Worm (Caenorhabditis elegans) whole organism, L2 larva: ENCODE results near the gene srh-192.

ENCODE experiments used
- C34F6.9 ChIP-seq: fragments of 150-350 bp; optimal IDR thresholded peaks from 2 replicates; lab custom pipeline; 2014; ENCODE audit warnings: missing biosample characterization, missing genetic modification characterization
- F13H6.1 ChIP-seq: sonication (generic microtip); optimal IDR thresholded peaks from 2 replicates; lab custom pipeline; 2016; ENCODE audit warnings: missing genetic modification characterization, missing compliant biosample characterization
- Y55F3AM.14 ChIP-seq: fragments of 200-800 bp; sonication (Bioruptor generic); optimal IDR thresholded peaks from 2 replicates; lab custom pipeline; 2018; ENCODE audit warnings: mild to moderate bottlenecking, missing genetic modification characterization, missing compliant biosample characterization
- ama-1 ChIP-seq: fragments of 150-350 bp; optimal IDR thresholded peaks from 2 replicates; lab custom pipeline; 2018; ENCODE audit warnings: inconsistent platforms
- ceh-16 ChIP-seq: fragments of 150-350 bp; optimal IDR thresholded peaks from 2 replicates; lab custom pipeline; 2014; ENCODE audit warnings: missing biosample characterization, missing genetic modification characterization
- ceh-82 ChIP-seq: fragments of 150-350 bp; optimal IDR thresholded peaks from 2 replicates; lab custom pipeline; 2014; ENCODE audit warnings: missing biosample characterization, missing genetic modification characterization
- lin-13 ChIP-seq: fragments of 150-350 bp; optimal IDR thresholded peaks from 2 replicates; lab custom pipeline; 2014; ENCODE audit warnings: missing biosample characterization, missing genetic modification reagents, missing genetic modification characterization
- lin-39 ChIP-seq: fragments of 150-350 bp; optimal IDR thresholded peaks from 2 replicates; lab custom pipeline; 2014; ENCODE audit warnings: missing biosample characterization, missing genetic modification reagents, missing genetic modification characterization
- mdl-1 ChIP-seq, 2 experiments: fragments of 150-350 bp in 1 of 2; sonication (generic microtip) in 1 of 2; optimal IDR thresholded peaks; 2 replicates each; lab custom pipeline; 2017; ENCODE audit warnings: missing biosample characterization in 2 of 2, missing genetic modification characterization in 2 of 2
- nhr-12 ChIP-seq: fragments of 150-350 bp; optimal IDR thresholded peaks from 2 replicates; lab custom pipeline; 2014; ENCODE audit warnings: missing biosample characterization, missing genetic modification characterization
- peb-1 ChIP-seq: fragments of 150-350 bp; optimal IDR thresholded peaks from 2 replicates; lab custom pipeline; 2014; ENCODE audit warnings: missing biosample characterization, missing genetic modification characterization
- snpc-4 ChIP-seq: fragments of 150-350 bp; optimal IDR thresholded peaks from 2 replicates; lab custom pipeline; 2014; ENCODE audit warnings: missing biosample characterization, missing genetic modification characterization
- unc-55 ChIP-seq: fragments of 150-350 bp; sonication (generic microtip); optimal IDR thresholded peaks from 3 replicates; lab custom pipeline; 2014; ENCODE audit warnings: missing biosample characterization, missing genetic modification reagents, missing genetic modification characterization
- unc-62 ChIP-seq: fragments of 150-350 bp; optimal IDR thresholded peaks from 2 replicates; lab custom pipeline; 2014; ENCODE audit warnings: missing biosample characterization, missing genetic modification reagents, missing genetic modification characterization

ce11 chrV:4364517-4364916 is 49.6 kb upstream of the srh-192 start, which contains the start of gene grl-13:
- no peak for TF ChIP-seq unc-62
- no peak for TF ChIP-seq F13H6.1 (tag; lab: Kevin White, UChicago)
- no peak for TF ChIP-seq ama-1 (lab: Kevin White, UChicago)
- no peak for TF ChIP-seq lin-13
- TF ChIP-seq Y55F3AM.14 (GFP tag; lab: Kevin White, UChicago) = no peak
- TF ChIP-seq snpc-4 = no peak
- TF ChIP-seq ceh-82 (tag; lab: Kevin White, UChicago) = no peak
- no peak for TF ChIP-seq peb-1 (tag; lab: Kevin White, UChicago)
- no peak for TF ChIP-seq nhr-12 (tag; lab: Kevin White, UChicago)
- no peak for TF ChIP-seq lin-39
- TF ChIP-seq mdl-1 (tag; optimal IDR thresholded peaks at IDR 0.05; lab: Kevin White, UChicago) = no peak
- no peak for TF ChIP-seq C34F6.9 (tag; lab: Kevin White, UChicago)
- TF ChIP-seq ceh-16 (tag; lab: Kevin White, UChicago) = no peak
- no peak for TF ChIP-seq unc-55 (GFP tag; lab: Kevin White, UChicago)
